Fruit fly (Drosophila melanogaster) whole organism, embryonic: Measurements from ENCODE around the gene CG13113.

Experiments
- CG10959 ChIP-seq: fragments of 200-800 bp; sonication (Bioruptor generic); IDR thresholded peaks from 2 replicates; pipeline ENCODE4 v1.3.6; 2022; ENCODE audit warnings: missing biosample characterization, missing genetic modification characterization
- CG11398 ChIP-seq: fragments of 200-800 bp; sonication (Bioruptor generic); optimal IDR thresholded peaks from 2 replicates; lab custom pipeline; 2016; ENCODE audit warnings: missing biosample characterization, missing genetic modification characterization
- CG11696 ChIP-seq: fragments of 200-800 bp; sonication (Bioruptor generic); IDR thresholded peaks from 2 replicates; pipeline ENCODE4 v1.3.6; 2022; ENCODE audit warnings: missing biosample characterization, missing genetic modification characterization
- CG13296 ChIP-seq: fragments of 200-800 bp; sonication (Bioruptor generic); optimal IDR thresholded peaks from 3 replicates; lab custom pipeline; 2018; ENCODE audit warnings: missing biosample characterization, mild to moderate bottlenecking, missing genetic modification characterization
- CG13894 ChIP-seq: fragments of 200-800 bp; sonication (Bioruptor generic); optimal IDR thresholded peaks from 3 replicates; lab custom pipeline; 2018; ENCODE audit warnings: missing biosample characterization, mild to moderate bottlenecking, missing genetic modification characterization, moderate library complexity
- CG16863 ChIP-seq: fragments of 200-800 bp; sonication (Bioruptor generic); optimal IDR thresholded peaks from 3 replicates; lab custom pipeline; 2016; ENCODE audit warnings: missing biosample characterization, missing genetic modification characterization
- CG17612 ChIP-seq: fragments of 200-800 bp; sonication (Bioruptor generic); IDR thresholded peaks from 2 replicates; pipeline ENCODE4 v1.3.6; 2022; ENCODE audit warnings: missing biosample characterization, missing genetic modification characterization
- CG2199 ChIP-seq: fragments of 200-800 bp; sonication (Bioruptor generic); IDR thresholded peaks from 3 replicates; pipeline ENCODE4 v1.3.6; 2022; ENCODE audit warnings: missing biosample characterization, missing genetic modification characterization
- CG32767 ChIP-seq: fragments of 200-800 bp; sonication (Bioruptor generic); IDR thresholded peaks from 2 replicates; pipeline ENCODE4 v1.3.6; 2022; ENCODE audit warnings: missing biosample characterization, missing genetic modification characterization
- CG4282 ChIP-seq: fragments of 200-800 bp; sonication (Bioruptor generic); optimal IDR thresholded peaks from 2 replicates; lab custom pipeline; 2016; ENCODE audit warnings: missing biosample characterization, missing genetic modification characterization
- CG4820 ChIP-seq: fragments of 200-800 bp; sonication (Bioruptor generic); optimal IDR thresholded peaks from 3 replicates; lab custom pipeline; 2016; ENCODE audit warnings: missing biosample characterization, missing genetic modification characterization
- CG5180 ChIP-seq: fragments of 200-800 bp; sonication (Bioruptor generic); optimal IDR thresholded peaks from 3 replicates; lab custom pipeline; 2017; ENCODE audit warnings: missing biosample characterization, missing genetic modification characterization, mild to moderate bottlenecking, moderate library complexity, missing genetic modification reagents
- CG6683 ChIP-seq: fragments of 200-800 bp; sonication (Bioruptor generic); optimal IDR thresholded peaks from 2 replicates; lab custom pipeline; 2017; ENCODE audit warnings: missing biosample characterization, mild to moderate bottlenecking, missing genetic modification characterization, missing genetic modification reagents
- CG6791 ChIP-seq: fragments of 200-800 bp; sonication (Bioruptor generic); IDR thresholded peaks from 3 replicates; pipeline ENCODE4 v1.3.6; 2022; ENCODE audit warnings: missing biosample characterization, missing genetic modification characterization; ENCODE audit not compliant: partially characterized antibody
- CG8359 ChIP-seq: fragments of 200-800 bp; sonication (Bioruptor generic); optimal IDR thresholded peaks from 2 replicates; lab custom pipeline; 2017; ENCODE audit warnings: missing biosample characterization, mild to moderate bottlenecking, missing genetic modification characterization, borderline replicate concordance
- CHES-1-like ChIP-seq: fragments of 200-800 bp; sonication (Bioruptor generic); optimal IDR thresholded peaks from 2 replicates; lab custom pipeline; 2016; ENCODE audit warnings: missing biosample characterization, missing genetic modification characterization
- Deaf1 ChIP-seq: fragments of 200-800 bp; optimal IDR thresholded peaks from 3 replicates; lab custom pipeline; 2019; ENCODE audit warnings: missing biosample characterization, mild to moderate bottlenecking, missing genetic modification characterization, moderate library complexity
- Doc3 ChIP-seq: fragments of 200-800 bp; sonication (Bioruptor generic); IDR thresholded peaks from 3 replicates; pipeline ENCODE4 v1.3.6; 2022; ENCODE audit warnings: missing biosample characterization, missing genetic modification characterization; ENCODE audit not compliant: partially characterized antibody
- Fer1 ChIP-seq: fragments of 200-800 bp; sonication (Bioruptor generic); optimal IDR thresholded peaks from 2 replicates; lab custom pipeline; 2017; ENCODE audit warnings: missing biosample characterization, mild to moderate bottlenecking, missing genetic modification characterization
- HLH4C ChIP-seq: fragments of 200-800 bp; sonication (Bioruptor generic); IDR thresholded peaks from 3 replicates; pipeline ENCODE4 v1.3.6; 2022; ENCODE audit warnings: missing biosample characterization, missing genetic modification characterization; ENCODE audit not compliant: partially characterized antibody
- Hr39 ChIP-seq: fragments of >200 bp; optimal IDR thresholded peaks from 2 replicates; lab custom pipeline; 2017
- Hr78 ChIP-seq, 2 experiments: fragments of 200-800 bp in 1 of 2; fragments of >200 bp in 1 of 2; sonication (Bioruptor generic) in 1 of 2; optimal IDR thresholded peaks; 2 replicates each; lab custom pipeline; 2017 to 2019; ENCODE audit warnings: missing biosample characterization in 2 of 2, missing genetic modification characterization in 2 of 2, mild to moderate bottlenecking in 1 of 2, moderate library complexity in 1 of 2
- Oli ChIP-seq: fragments of 200-800 bp; sonication (Bioruptor generic); optimal IDR thresholded peaks from 2 replicates; lab custom pipeline; 2018; ENCODE audit warnings: missing biosample characterization, mild to moderate bottlenecking, missing genetic modification characterization, moderate library complexity
- Pdp1 ChIP-seq, 2 experiments: fragments of 200-800 bp; sonication (Bioruptor generic); optimal IDR thresholded peaks; 3 replicates each; lab custom pipeline; 2016; ENCODE audit warnings: missing biosample characterization in 2 of 2, missing genetic modification characterization in 2 of 2, mild to moderate bottlenecking in 1 of 2, moderate library complexity in 1 of 2
- Ptx1 ChIP-seq: fragments of 200-800 bp; sonication (Bioruptor generic); IDR thresholded peaks from 2 replicates; pipeline ENCODE4 v1.3.6; 2022; ENCODE audit warnings: missing biosample characterization, missing genetic modification characterization
- Rfx ChIP-seq: fragments of 200-800 bp; sonication (Bioruptor generic); IDR thresholded peaks from 2 replicates; pipeline ENCODE4 v1.3.6; 2022; ENCODE audit warnings: missing biosample characterization, missing genetic modification characterization
- Side ChIP-seq: fragments of 200-800 bp; sonication (Bioruptor generic); optimal IDR thresholded peaks from 2 replicates; lab custom pipeline; 2016; ENCODE audit warnings: missing biosample characterization, missing genetic modification characterization
- Sin3A ChIP-seq: fragments of >200 bp; optimal IDR thresholded peaks from 2 replicates; lab custom pipeline; 2018
- TFAM ChIP-seq: fragments of 200-800 bp; sonication (Bioruptor generic); optimal IDR thresholded peaks from 2 replicates; lab custom pipeline; 2017; ENCODE audit warnings: missing biosample characterization, missing genetic modification characterization, inconsistent platforms
- Taf1 ChIP-seq: fragments of 200-800 bp; sonication (Bioruptor generic); IDR thresholded peaks from 2 replicates; pipeline ENCODE4 v1.3.6; 2022; ENCODE audit warnings: missing biosample characterization, missing genetic modification characterization
- Trl ChIP-seq, 3 experiments: fragments of >200 bp in 2 of 3; fragments of 200-800 bp in 1 of 3; sonication (Bioruptor generic) in 1 of 3; optimal IDR thresholded peaks; 2 replicates in 1 of 3; 3 replicates in 2 of 3; lab custom pipeline; 2016 to 2017; ENCODE audit warnings: missing biosample characterization in 1 of 3, missing genetic modification characterization in 1 of 3
- ato ChIP-seq: fragments of 200-800 bp; sonication (Bioruptor generic); IDR thresholded peaks from 2 replicates; pipeline ENCODE4 v1.3.6; 2022; ENCODE audit warnings: missing biosample characterization, missing genetic modification characterization; ENCODE audit not compliant: partially characterized antibody
- cas ChIP-seq: fragments of 200-800 bp; sonication (Bioruptor generic); IDR thresholded peaks from 2 replicates; pipeline ENCODE4 v1.3.6; 2022; ENCODE audit warnings: missing biosample characterization, missing genetic modification characterization
- danr ChIP-seq: fragments of 200-800 bp; sonication (Bioruptor generic); IDR thresholded peaks from 2 replicates; pipeline ENCODE4 v1.3.6; 2022; ENCODE audit warnings: missing biosample characterization, missing genetic modification characterization
- gce ChIP-seq: fragments of 200-800 bp; sonication (Bioruptor generic); IDR thresholded peaks from 3 replicates; pipeline ENCODE4 v1.3.6; 2022; ENCODE audit warnings: missing biosample characterization, missing genetic modification characterization
- her ChIP-seq: fragments of 200-800 bp; sonication (Bioruptor generic); optimal IDR thresholded peaks from 2 replicates; lab custom pipeline; 2016; ENCODE audit warnings: missing biosample characterization, missing genetic modification characterization
- lab ChIP-seq: fragments of 200-800 bp; sonication (Bioruptor generic); optimal IDR thresholded peaks from 3 replicates; lab custom pipeline; 2017; ENCODE audit warnings: missing biosample characterization, missing genetic modification characterization, mild to moderate bottlenecking, moderate library complexity, missing genetic modification reagents
- lola ChIP-seq, 3 experiments: fragments of >200 bp in 2 of 3; fragments of 200-800 bp in 1 of 3; sonication (Bioruptor generic) in 1 of 3; optimal IDR thresholded peaks; 2 replicates each; lab custom pipeline; 2017 to 2019; ENCODE audit warnings: missing biosample characterization in 3 of 3, missing genetic modification characterization in 3 of 3, mild to moderate bottlenecking in 1 of 3, moderate library complexity in 1 of 3
- mld ChIP-seq: fragments of 200-800 bp; sonication (Bioruptor generic); IDR thresholded peaks from 3 replicates; pipeline ENCODE4 v1.3.6; 2022; ENCODE audit warnings: missing biosample characterization, missing genetic modification characterization; ENCODE audit not compliant: partially characterized antibody
- nau ChIP-seq: fragments of 200-800 bp; sonication (Bioruptor generic); optimal IDR thresholded peaks from 3 replicates; lab custom pipeline; 2017; ENCODE audit warnings: missing biosample characterization, mild to moderate bottlenecking, missing genetic modification characterization, missing genetic modification reagents
- nmo ChIP-seq: fragments of 200-800 bp; sonication (Bioruptor generic); optimal IDR thresholded peaks from 2 replicates; lab custom pipeline; 2018; ENCODE audit warnings: missing biosample characterization, mild to moderate bottlenecking, missing genetic modification characterization, moderate library complexity
- phol ChIP-seq: fragments of 200-800 bp; sonication (Bioruptor generic); optimal IDR thresholded peaks from 3 replicates; lab custom pipeline; 2018; ENCODE audit warnings: missing biosample characterization, mild to moderate bottlenecking, missing genetic modification characterization, moderate library complexity
- sd ChIP-seq: fragments of 200-800 bp; sonication (Bioruptor generic); optimal IDR thresholded peaks from 3 replicates; lab custom pipeline; 2018; ENCODE audit warnings: missing biosample characterization, mild to moderate bottlenecking, missing genetic modification characterization, moderate library complexity
- sens-2 ChIP-seq: fragments of 200-800 bp; sonication (Bioruptor generic); IDR thresholded peaks from 2 replicates; pipeline ENCODE4 v1.3.6; 2022; ENCODE audit warnings: missing biosample characterization, missing genetic modification characterization
- seq ChIP-seq: fragments of 200-800 bp; sonication (Bioruptor generic); IDR thresholded peaks from 2 replicates; pipeline ENCODE4 v1.3.6; 2022; ENCODE audit warnings: missing biosample characterization, missing genetic modification characterization
- tio ChIP-seq: fragments of 200-800 bp; sonication (Bioruptor generic); optimal IDR thresholded peaks from 2 replicates; lab custom pipeline; 2017; ENCODE audit warnings: missing biosample characterization, missing genetic modification characterization, inconsistent platforms
- trem ChIP-seq: fragments of 200-800 bp; optimal IDR thresholded peaks from 3 replicates; lab custom pipeline; 2019; ENCODE audit warnings: missing biosample characterization, mild to moderate bottlenecking, missing genetic modification characterization, moderate library complexity
- ttk ChIP-seq: fragments of 200-800 bp; sonication (Bioruptor generic); IDR thresholded peaks from 2 replicates; pipeline ENCODE4 v2.1.2; 2022; ENCODE audit warnings: missing biosample characterization, missing genetic modification characterization
- wdn ChIP-seq: fragments of 200-800 bp; sonication (Bioruptor generic); IDR thresholded peaks from 2 replicates; pipeline ENCODE4 v1.3.6; 2022; ENCODE audit warnings: missing biosample characterization, missing genetic modification characterization

CG13113 gene

DNA sequence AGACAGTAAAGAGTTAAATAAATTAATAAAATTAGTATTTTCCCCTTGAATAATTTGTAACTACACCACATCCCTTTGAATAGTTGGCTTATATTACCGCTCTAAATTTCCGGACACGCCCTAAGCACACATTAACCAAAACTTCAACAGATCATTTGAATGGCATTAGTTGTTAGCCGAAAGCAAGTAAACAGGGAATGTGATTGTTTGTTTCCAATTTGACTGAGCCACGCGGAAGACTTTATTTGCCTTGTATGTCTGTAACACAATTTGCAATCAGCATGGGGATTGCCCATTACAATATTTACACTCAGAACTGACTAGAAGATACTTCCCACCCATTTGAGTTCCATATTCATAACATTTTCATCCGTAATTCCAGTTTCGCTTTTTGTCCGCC, 34.3 kb upstream of the CG13113 start (continued):
- TF ChIP-seq Hr78 (GFP tag; optimal IDR thresholded peaks at IDR 0.05; lab: Kevin White, UChicago) (no peak), wdn (GFP tag; lab: Robert Waterston, UW) (no peak), Deaf1 (no peak), Ptx1 (no peak), Doc3 (GFP tag; lab: Robert Waterston, UW) (no peak), Side (no peak), CG6683 (GFP tag; lab: Kevin White, UChicago) (peak; percentile 11), sd (no peak), CG13894 (no peak), CG16863 (GFP tag; lab: Kevin White, UChicago) (no peak), Trl (optimal IDR thresholded peaks at IDR 0.05; lab: Kevin White, UChicago) (no peak), Trl (GFP tag; optimal IDR thresholded peaks at IDR 0.05; lab: Kevin White, UChicago) (peak; percentile 25), Rfx (GFP tag; lab: Robert Waterston, UW) (peak; percentile 51; the same call in 1 of the 2 replicates), sens-2 (GFP tag; lab: Robert Waterston, UW) (no peak), lola (GFP tag; optimal IDR thresholded peaks at IDR 0.05; lab: Kevin White, UChicago) (no peak), nmo (no peak), Fer1 (GFP tag; lab: Kevin White, UChicago) (peak; percentile 72), CG32767 (GFP tag; lab: Robert Waterston, UW) (no peak), lab (GFP tag; lab: Kevin White, UChicago) (peak; percentile 53), CG4282 (GFP tag; lab: Kevin White, UChicago) (no peak), CG4820 (GFP tag; lab: Kevin White, UChicago) (no peak), CG11398 (GFP tag; lab: Kevin White, UChicago) (no peak), TFAM (GFP tag; lab: Kevin White, UChicago) (no peak)

- no peak for TF ChIP-seq CG13296 (GFP tag; lab: Kevin White, UChicago)
- peak in 1 of 2 experiments; percentile 1 for TF ChIP-seq Pdp1 (GFP tag; optimal IDR thresholded peaks at IDR 0.05; lab: Kevin White, UChicago)
- 0 out of 3 replicates have a peak, but pooled peaks have one; percentile 11 for TF ChIP-seq CG6791 (GFP tag; lab: Robert Waterston, UW)
- TF ChIP-seq Oli = no peak
- no peak for TF ChIP-seq CG2199 (GFP tag; lab: Robert Waterston, UW)
- no peak for TF ChIP-seq danr
- TF ChIP-seq tio (GFP tag; lab: Kevin White, UChicago) = no peak
- no peak for TF ChIP-seq CG16863 (GFP tag; lab: Kevin White, UChicago)
- TF ChIP-seq CG4820 (GFP tag; lab: Kevin White, UChicago) = no peak
- no peak for TF ChIP-seq nau (GFP tag; lab: Kevin White, UChicago)
- no peak for TF ChIP-seq CG11696 (GFP tag; lab: Robert Waterston, UW)
- TF ChIP-seq Deaf1 = no peak
- no peak for TF ChIP-seq phol
- TF ChIP-seq Taf1 (GFP tag; lab: Robert Waterston, UW) = no peak
- no peak for TF ChIP-seq HLH4C (GFP tag; lab: Robert Waterston, UW)
- TF ChIP-seq ttk (GFP tag; lab: Robert Waterston, UW) = no peak
- no peak for TF ChIP-seq her (GFP tag; lab: Kevin White, UChicago)
- TF ChIP-seq gce = no peak
- no peak for TF ChIP-seq mld (GFP tag; lab: Robert Waterston, UW)
- no peak for TF ChIP-seq trem (tag; lab: Kevin White, UChicago)
- no peak for TF ChIP-seq CG10959
- no peak for TF ChIP-seq ato (GFP tag; lab: Robert Waterston, UW)
- no peak for TF ChIP-seq cas (GFP tag; lab: Robert Waterston, UW)
- TF ChIP-seq seq (GFP tag; lab: Robert Waterston, UW) = no peak
- no peak for TF ChIP-seq TFAM (GFP tag; lab: Kevin White, UChicago)
- TF ChIP-seq Hr39 (lab: Kevin White, UChicago) = no peak
- no peak for TF ChIP-seq CG8359 (GFP tag; lab: Kevin White, UChicago)
- no peak for TF ChIP-seq Sin3A (lab: Kevin White, UChicago)
- no peak for TF ChIP-seq CG5180 (GFP tag; lab: Kevin White, UChicago)
- no peak for TF ChIP-seq CHES-1-like
- TF ChIP-seq Hr78 (GFP tag; optimal IDR thresholded peaks at IDR 0.05; lab: Kevin White, UChicago) = peak in 1 of 2 experiments; percentile 9
- TF ChIP-seq CG17612 = no peak
Measured at dm6 chr2L:9510429-9510828, 33.5 kb upstream of the CG13113 start.
